Worm (Caenorhabditis elegans) whole organism, L2 larva: ENCODE results near the gene C45G9.11.

Experiments used
- F13H6.1 ChIP-seq: sonication (generic microtip); optimal IDR thresholded peaks from 2 replicates; lab custom pipeline; 2016; ENCODE audit warnings: missing genetic modification characterization, missing compliant biosample characterization
- ama-1 ChIP-seq: fragments of 150-350 bp; optimal IDR thresholded peaks from 2 replicates; lab custom pipeline; 2018; ENCODE audit warnings: inconsistent platforms
- ceh-82 ChIP-seq: fragments of 150-350 bp; optimal IDR thresholded peaks from 2 replicates; lab custom pipeline; 2014; ENCODE audit warnings: missing biosample characterization, missing genetic modification characterization
- elt-3 ChIP-seq: sonication (generic microtip); optimal IDR thresholded peaks from 2 replicates; lab custom pipeline; 2017; ENCODE audit warnings: missing biosample characterization, missing genetic modification characterization
- lin-39 ChIP-seq: fragments of 150-350 bp; optimal IDR thresholded peaks from 2 replicates; lab custom pipeline; 2014; ENCODE audit warnings: missing biosample characterization, missing genetic modification reagents, missing genetic modification characterization
- lsy-2 ChIP-seq, 2 experiments: fragments of 150-350 bp in 1 of 2; sonication (generic microtip) in 1 of 2; optimal IDR thresholded peaks; 2 replicates each; lab custom pipeline; 2014 to 2017; ENCODE audit warnings: missing biosample characterization in 2 of 2, missing genetic modification characterization in 2 of 2
- mab-5 ChIP-seq: fragments of 150-350 bp; optimal IDR thresholded peaks from 2 replicates; lab custom pipeline; 2014; ENCODE audit warnings: missing biosample characterization, missing genetic modification characterization
- nhr-12 ChIP-seq: fragments of 150-350 bp; optimal IDR thresholded peaks from 2 replicates; lab custom pipeline; 2014; ENCODE audit warnings: missing biosample characterization, missing genetic modification characterization
- snpc-4 ChIP-seq: fragments of 150-350 bp; optimal IDR thresholded peaks from 2 replicates; lab custom pipeline; 2014; ENCODE audit warnings: missing biosample characterization, missing genetic modification characterization
- ztf-11 ChIP-seq: sonication (generic microtip); optimal IDR thresholded peaks from 2 replicates; lab custom pipeline; 2017; ENCODE audit warnings: missing biosample characterization, missing genetic modification characterization

DNA sequence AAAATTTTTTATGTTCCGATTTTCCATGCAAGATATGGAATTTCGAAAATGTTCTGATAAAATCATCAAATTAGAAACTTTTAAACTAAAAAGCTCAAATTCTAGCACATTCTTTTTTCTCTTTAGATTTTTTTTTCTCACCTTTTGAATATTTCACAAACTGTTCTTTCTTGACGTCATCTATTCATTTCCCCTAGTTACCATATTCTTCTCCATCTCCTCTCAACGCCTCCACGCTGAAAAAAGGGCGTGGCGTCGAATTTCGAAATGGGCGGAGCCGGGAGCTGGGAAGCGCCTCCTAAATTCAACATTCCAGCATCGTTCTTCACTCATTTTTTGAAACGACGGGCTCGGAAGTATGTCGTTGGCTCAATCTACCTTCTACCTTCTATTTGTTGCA is 26.4 kb downstream of the C45G9.11 start, which contains the start of gene nlp-43:
- TF ChIP-seq lsy-2 (tag; optimal IDR thresholded peaks at IDR 0.05; lab: Kevin White, UChicago) (no peak), ztf-11 (tag; lab: Kevin White, UChicago) (no peak), nhr-12 (tag; lab: Kevin White, UChicago) (no peak), F13H6.1 (tag; lab: Kevin White, UChicago) (no peak), snpc-4 (tag; lab: Kevin White, UChicago) (no peak), lin-39 (no peak), ceh-82 (no peak), ama-1 (lab: Kevin White, UChicago) (no peak), elt-3 (tag; lab: Kevin White, UChicago) (no peak), mab-5 (tag; lab: Kevin White, UChicago) (no peak)
